Worm (Caenorhabditis elegans): ENCODE measurements around the gene irld-24.

Gene irld-24

ce11 chrX:14039293-14039692 lies 52.9 kb downstream of the irld-24 start:
- TF ChIP-seq B0310.2 (tag; optimal IDR thresholded peaks at IDR 0.05) (no peak), flt-1 (GFP tag; IDR thresholded peaks at IDR 0.05) (no peak), tbx-11 (GFP tag; IDR thresholded peaks at IDR 0.05) (no peak), ets-7 (tag; optimal IDR thresholded peaks at IDR 0.05) (no peak), ceh-13 (GFP tag; optimal IDR thresholded peaks at IDR 0.05) (no peak), aly-1 (tag; optimal IDR thresholded peaks at IDR 0.05) (no peak), tbx-37 (GFP tag; conservative IDR thresholded peaks at IDR 0.05) (no peak), hmbx-1 (tag; optimal IDR thresholded peaks at IDR 0.05) (no peak), sea-1 (GFP tag; conservative IDR thresholded peaks at IDR 0.05) (no peak), pes-1 (GFP tag; IDR thresholded peaks at IDR 0.05) (no peak), hmg-4 (GFP tag; optimal IDR thresholded peaks at IDR 0.05) (no peak), tra-4 (tag; optimal IDR thresholded peaks at IDR 0.05) (no peak), hnd-1 (tag; optimal IDR thresholded peaks at IDR 0.05) (no peak), ceh-36 (tag; optimal IDR thresholded peaks at IDR 0.05) (no peak), ama-1 (optimal IDR thresholded peaks at IDR 0.05) (no peak)
